Worm (Caenorhabditis elegans) whole organism, L2 larva: ENCODE measurements around the gene pals-32.

Experiments used
- ama-1 ChIP-seq: fragments of 150-350 bp; optimal IDR thresholded peaks from 2 replicates; lab custom pipeline; 2018; ENCODE audit warnings: inconsistent platforms
- crh-2 ChIP-seq: sonication (generic microtip); optimal IDR thresholded peaks from 2 replicates; lab custom pipeline; 2017; ENCODE audit warnings: missing biosample characterization, missing genetic modification characterization
- dmd-4 ChIP-seq: sonication (generic microtip); optimal IDR thresholded peaks from 2 replicates; lab custom pipeline; 2017; ENCODE audit warnings: missing biosample characterization, missing genetic modification characterization
- lsy-2 ChIP-seq, 2 experiments: fragments of 150-350 bp in 1 of 2; sonication (generic microtip) in 1 of 2; optimal IDR thresholded peaks; 2 replicates each; lab custom pipeline; 2014 to 2017; ENCODE audit warnings: missing biosample characterization in 2 of 2, missing genetic modification characterization in 2 of 2
- nhr-11 ChIP-seq: fragments of 150-350 bp; optimal IDR thresholded peaks from 2 replicates; lab custom pipeline; 2014; ENCODE audit warnings: missing biosample characterization, missing genetic modification characterization
- nhr-12 ChIP-seq: fragments of 150-350 bp; optimal IDR thresholded peaks from 2 replicates; lab custom pipeline; 2014; ENCODE audit warnings: missing biosample characterization, missing genetic modification characterization
- nhr-237 ChIP-seq: fragments of 150-350 bp; optimal IDR thresholded peaks from 2 replicates; lab custom pipeline; 2014; ENCODE audit warnings: missing biosample characterization, missing genetic modification characterization
- peb-1 ChIP-seq: fragments of 150-350 bp; optimal IDR thresholded peaks from 2 replicates; lab custom pipeline; 2014; ENCODE audit warnings: missing biosample characterization, missing genetic modification characterization
- unc-39 ChIP-seq: fragments of 150-350 bp; optimal IDR thresholded peaks from 2 replicates; lab custom pipeline; 2014; ENCODE audit warnings: missing biosample characterization, missing genetic modification characterization
- unc-62 ChIP-seq: fragments of 150-350 bp; optimal IDR thresholded peaks from 2 replicates; lab custom pipeline; 2014; ENCODE audit warnings: missing biosample characterization, missing genetic modification reagents, missing genetic modification characterization

ce11 chrV:2855473-2855872, 40.9 kb upstream of the pals-32 start, which contains the start of gene srj-57:
- TF ChIP-seq nhr-12 (no peak), nhr-237 (tag; lab: Kevin White, UChicago) (no peak), unc-39 (tag; lab: Kevin White, UChicago) (no peak), lsy-2 (tag; optimal IDR thresholded peaks at IDR 0.05; lab: Kevin White, UChicago) (no peak), unc-62 (GFP tag; lab: Kevin White, UChicago) (no peak), ama-1 (lab: Kevin White, UChicago) (no peak), peb-1 (tag; lab: Kevin White, UChicago) (no peak), dmd-4 (no peak), nhr-11 (tag; lab: Kevin White, UChicago) (no peak), crh-2 (tag; lab: Kevin White, UChicago) (no peak)
